Worm (Caenorhabditis elegans) whole organism, mixed stage, embryonic: ENCODE results near the gene B0222.15.

Experiments used
- ceh-39 ChIP-seq: fragments of 150-350 bp; optimal IDR thresholded peaks from 2 replicates; lab custom pipeline; 2014; ENCODE audit warnings: missing biosample characterization, missing genetic modification characterization
- elt-1 ChIP-seq: sonication (generic microtip); optimal IDR thresholded peaks from 2 replicates; lab custom pipeline; 2017; ENCODE audit warnings: missing genetic modification characterization, mild to moderate bottlenecking, missing compliant biosample characterization, antibody characterized with exemption, moderate library complexity, borderline replicate concordance; ENCODE audit not compliant: insufficient read depth
- ham-2 ChIP-seq: fragments of 200-800 bp; sonication (Bioruptor generic); optimal IDR thresholded peaks from 2 replicates; lab custom pipeline; 2018; ENCODE audit warnings: mild to moderate bottlenecking, missing genetic modification characterization, missing compliant biosample characterization
- lin-13 ChIP-seq: fragments of 150-350 bp; optimal IDR thresholded peaks from 2 replicates; lab custom pipeline; 2014; ENCODE audit warnings: missing biosample characterization, missing genetic modification characterization
- nhr-12 ChIP-seq: fragments of 150-350 bp; optimal IDR thresholded peaks from 2 replicates; lab custom pipeline; 2014; ENCODE audit warnings: missing biosample characterization, missing genetic modification characterization
- nhr-237 ChIP-seq: fragments of 150-350 bp; optimal IDR thresholded peaks from 2 replicates; lab custom pipeline; 2014; ENCODE audit warnings: missing biosample characterization, missing genetic modification characterization
- nhr-28 ChIP-seq: fragments of 150-350 bp; optimal IDR thresholded peaks from 2 replicates; lab custom pipeline; 2014; ENCODE audit warnings: missing biosample characterization, missing genetic modification characterization
- nhr-76 ChIP-seq: sonication (generic microtip); optimal IDR thresholded peaks from 2 replicates; lab custom pipeline; 2017; ENCODE audit warnings: missing biosample characterization, missing genetic modification characterization
- sem-2 ChIP-seq: fragments of 200-800 bp; sonication (Bioruptor generic); optimal IDR thresholded peaks from 2 replicates; lab custom pipeline; 2018; ENCODE audit warnings: mild to moderate bottlenecking, missing genetic modification characterization, missing compliant biosample characterization
- snpc-4 ChIP-seq: fragments of 150-350 bp; optimal IDR thresholded peaks from 2 replicates; lab custom pipeline; 2014; ENCODE audit warnings: missing biosample characterization, missing genetic modification characterization
- unc-120 ChIP-seq: sonication (generic microtip); optimal IDR thresholded peaks from 2 replicates; lab custom pipeline; 2017; ENCODE audit warnings: missing genetic modification characterization, missing compliant biosample characterization; ENCODE audit not compliant: poor library complexity, severe bottlenecking
- unc-62 ChIP-seq: fragments of 150-350 bp; optimal IDR thresholded peaks from 2 replicates; lab custom pipeline; 2014; ENCODE audit warnings: missing biosample characterization, missing genetic modification reagents, missing genetic modification characterization
- ztf-11 ChIP-seq: fragments of 150-350 bp; optimal IDR thresholded peaks from 2 replicates; lab custom pipeline; 2014; ENCODE audit warnings: missing biosample characterization, missing genetic modification characterization

DNA sequence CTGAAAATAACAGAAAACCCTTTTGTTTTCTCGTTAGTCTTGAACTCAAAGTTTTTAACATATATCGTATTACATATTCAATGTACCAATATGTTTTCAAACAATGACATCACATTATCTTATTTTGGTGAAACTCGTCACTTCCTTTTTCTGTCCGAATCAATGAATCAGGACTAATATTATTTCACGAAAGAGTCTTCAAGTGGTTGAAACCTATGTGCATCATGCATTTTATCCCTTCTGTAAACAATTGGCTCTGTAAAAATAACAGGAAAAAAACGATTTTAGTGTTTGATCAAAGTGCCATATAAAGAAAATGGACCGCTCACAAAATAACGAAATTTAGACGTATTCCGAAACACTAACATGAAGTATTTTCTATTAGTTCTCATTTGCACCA, 48.4 kb downstream of the B0222.15 start, which contains the start of gene F21C10.18:
- TF ChIP-seq unc-62 (GFP tag; lab: Kevin White, UChicago) (no peak), nhr-28 (tag; lab: Kevin White, UChicago) (no peak), nhr-76 (tag; lab: Kevin White, UChicago) (no peak), sem-2 (GFP tag; lab: Kevin White, UChicago) (no peak), lin-13 (tag; lab: Kevin White, UChicago) (no peak), nhr-237 (no peak), snpc-4 (tag; lab: Kevin White, UChicago) (no peak), elt-1 (tag; lab: Kevin White, UChicago) (no peak), nhr-12 (tag; lab: Kevin White, UChicago) (no peak), unc-120 (tag; lab: Kevin White, UChicago) (no peak), ham-2 (no peak), ceh-39 (tag; lab: Kevin White, UChicago) (no peak), ztf-11 (tag; lab: Kevin White, UChicago) (no peak)
